Worm (Caenorhabditis elegans): ENCODE results near the gene sem-5.

Gene sem-5

DNA sequence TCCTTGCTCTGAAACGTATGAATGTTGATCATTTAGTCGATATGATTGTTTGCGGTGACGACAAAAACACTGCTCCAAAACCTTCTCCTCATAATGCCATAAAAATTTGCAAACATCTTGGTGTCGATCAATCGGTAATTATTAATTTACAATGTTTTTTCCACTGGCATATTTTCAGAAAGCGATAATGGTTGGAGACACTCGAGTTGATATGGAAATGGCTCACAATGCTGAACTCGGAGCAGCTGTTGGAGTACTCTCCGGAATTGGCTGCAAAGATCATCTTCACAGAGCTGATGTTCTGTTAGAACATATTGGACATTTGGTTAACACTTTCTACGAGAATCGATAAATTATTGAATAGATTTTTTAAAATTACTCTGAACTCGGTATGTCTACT, 26.9 kb upstream of the sem-5 start:
- TF ChIP-seq F37D6.2 (tag; optimal IDR thresholded peaks at IDR 0.05) (no peak), aha-1 (tag) (peak; percentile 60), nhr-77 (tag; optimal IDR thresholded peaks at IDR 0.05) (no peak), hif-1 (tag; optimal IDR thresholded peaks at IDR 0.05) (no peak), hmg-1.1 (GFP tag; IDR thresholded peaks at IDR 0.05) (no peak), daf-16 (GFP tag; optimal IDR thresholded peaks at IDR 0.05) (no peak), daf-16 (tag; optimal IDR thresholded peaks at IDR 0.05) (peak; percentile 10)

DNA sequence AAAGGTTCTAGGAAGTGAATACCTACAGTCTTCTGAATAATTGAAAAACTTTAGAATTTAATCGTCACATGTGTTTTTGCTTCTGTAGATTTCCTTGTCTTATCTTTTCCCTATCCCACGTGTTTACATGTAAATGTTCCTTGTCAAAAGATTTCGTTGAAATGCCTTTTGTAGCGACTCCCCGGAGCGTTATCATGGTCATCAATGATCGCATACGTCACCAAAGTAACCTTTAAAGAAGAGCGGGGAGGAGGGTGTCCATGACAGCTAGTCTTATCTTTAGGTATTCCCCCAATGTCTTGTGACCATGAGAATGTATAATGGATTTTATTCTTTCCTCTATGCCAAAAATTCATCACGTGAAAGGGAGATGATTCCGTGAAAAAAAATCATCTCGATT, 25.4 kb upstream of the sem-5 start:
- TF ChIP-seq mxl-3 (GFP tag; optimal IDR thresholded peaks at IDR 0.05) = peak; percentile 58
- TF ChIP-seq daf-16 (GFP tag; optimal IDR thresholded peaks at IDR 0.05) = peak in 1 of 2 experiments; percentile 58
- TF ChIP-seq daf-16 (tag; optimal IDR thresholded peaks at IDR 0.05) = peak; percentile 89
- peak; percentile 79 for TF ChIP-seq hlh-30 (tag; optimal IDR thresholded peaks at IDR 0.05; ENCODE audit: insufficient read depth)
- no peak for TF ChIP-seq duxl-1 (tag; optimal IDR thresholded peaks at IDR 0.05; ENCODE audit: poor library complexity)
- TF ChIP-seq mes-2 (tag; optimal IDR thresholded peaks at IDR 0.05; ENCODE audit: poor library complexity, severe bottlenecking) = peak; percentile 21
- no peak for TF ChIP-seq F49E8.2 (tag; optimal IDR thresholded peaks at IDR 0.05; ENCODE audit: borderline replicate concordance)
- peak; percentile 12 for TF ChIP-seq nhr-77 (tag; optimal IDR thresholded peaks at IDR 0.05)
- TF ChIP-seq zfp-3 (GFP tag; conservative IDR thresholded peaks at IDR 0.05) = 0 out of 2 replicates have a peak, but pooled peaks have one; percentile 12
- peak; percentile 95 for TF ChIP-seq dve-1 (tag; optimal IDR thresholded peaks at IDR 0.05; ENCODE audit: insufficient read depth)
- peak; percentile 3 for TF ChIP-seq pqm-1 (tag; optimal IDR thresholded peaks at IDR 0.05)
- TF ChIP-seq saeg-2 (GFP tag; IDR thresholded peaks at IDR 0.05) = peak; percentile 71; the same call in 1 of the 2 replicates
- TF ChIP-seq nhr-25 (tag; optimal IDR thresholded peaks at IDR 0.05; ENCODE audit: borderline replicate concordance, insufficient read depth) = peak; percentile 83
- TF ChIP-seq gei-8 (GFP tag; optimal IDR thresholded peaks at IDR 0.05) = peak; percentile 53
- peak; percentile 65; the same call in 1 of the 2 replicates for TF ChIP-seq php-3 (GFP tag; IDR thresholded peaks at IDR 0.05)
- TF ChIP-seq nhr-102 (tag; optimal IDR thresholded peaks at IDR 0.05) = peak; percentile 87
- peak in 1 of 2 experiments; percentile 44 for TF ChIP-seq lsy-2 (tag; optimal IDR thresholded peaks at IDR 0.05)
- no peak for TF ChIP-seq D1046.2 (GFP tag; IDR thresholded peaks at IDR 0.05)
- TF ChIP-seq F26F4.8 (GFP tag; conservative IDR thresholded peaks at IDR 0.05) = no peak
- TF ChIP-seq unc-130 (GFP tag; optimal IDR thresholded peaks at IDR 0.05) = no peak
- TF ChIP-seq Y48G9A.11 (GFP tag; IDR thresholded peaks at IDR 0.05) = no peak
- TF ChIP-seq ZK546.5 (tag; optimal IDR thresholded peaks at IDR 0.05) = no peak
- no peak; the same call in 1 of the 2 replicates for TF ChIP-seq tra-1 (GFP tag; IDR thresholded peaks at IDR 0.05)
- TF ChIP-seq nhr-41 (GFP tag; IDR thresholded peaks at IDR 0.05) = 0 out of 2 replicates have a peak, but pooled peaks have one; percentile 35
- peak; percentile 83 for TF ChIP-seq nhr-48 (tag; optimal IDR thresholded peaks at IDR 0.05)
- no peak for TF ChIP-seq F37D6.2 (tag; optimal IDR thresholded peaks at IDR 0.05)
- TF ChIP-seq mxl-2 (GFP tag; conservative IDR thresholded peaks at IDR 0.05) = peak; percentile 82
- peak; percentile 59; the same call in 1 of the 2 replicates for TF ChIP-seq T26A8.4 (GFP tag; IDR thresholded peaks at IDR 0.05)
- no peak for TF ChIP-seq R02D3.7 (tag; optimal IDR thresholded peaks at IDR 0.05)
- peak; percentile 63 for TF ChIP-seq nhr-28 (tag; optimal IDR thresholded peaks at IDR 0.05)
- TF ChIP-seq hlh-11 (tag; optimal IDR thresholded peaks at IDR 0.05) = peak; percentile 92
- TF ChIP-seq lin-1 (GFP tag; IDR thresholded peaks at IDR 0.05) = peak; percentile 59; the same call in 1 of the 2 replicates
- TF ChIP-seq sdz-12 (GFP tag; optimal IDR thresholded peaks at IDR 0.05) = no peak
- peak; percentile 63 to 73 for TF ChIP-seq mdl-1 (tag; optimal IDR thresholded peaks at IDR 0.05)
- no peak for TF ChIP-seq nhr-237 (tag; optimal IDR thresholded peaks at IDR 0.05)
- TF ChIP-seq unc-62 (GFP tag; optimal IDR thresholded peaks at IDR 0.05 in 1 of 2) = peak in 1 of 2 experiments; percentile 100
- no peak for TF ChIP-seq unc-62 (tag; optimal IDR thresholded peaks at IDR 0.05)
- peak; percentile 77 for TF ChIP-seq dmd-6 (GFP tag; IDR thresholded peaks at IDR 0.05)
- no peak for TF ChIP-seq hmg-1.1 (GFP tag; IDR thresholded peaks at IDR 0.05)
- no peak for TF ChIP-seq nhr-6 (tag; optimal IDR thresholded peaks at IDR 0.05)
- TF ChIP-seq mdt-29 (GFP tag; IDR thresholded peaks at IDR 0.05) = 0 out of 2 replicates have a peak, but pooled peaks have one; percentile 27
- TF ChIP-seq ama-1 (optimal IDR thresholded peaks at IDR 0.05) = no peak
- peak; percentile 59 for TF ChIP-seq mep-1 (tag; optimal IDR thresholded peaks at IDR 0.05)
- peak in 1 of 2 experiments; percentile 1 for TF ChIP-seq hif-1 (tag; optimal IDR thresholded peaks at IDR 0.05)
- no peak for TF ChIP-seq madf-9 (GFP tag; conservative IDR thresholded peaks at IDR 0.05)
- TF ChIP-seq nhr-111 (GFP tag; optimal IDR thresholded peaks at IDR 0.05) = no peak
- peak; percentile 90 for TF ChIP-seq aha-1 (tag)
